Fruit fly (Drosophila melanogaster) whole organism, embryonic: ENCODE results near the gene CG8159.

Source experiments
- Ada2b ChIP-seq: fragments of 200-800 bp; sonication (Bioruptor generic); IDR thresholded peaks from 2 replicates; pipeline ENCODE4 v1.3.6; 2022; ENCODE audit warnings: missing biosample characterization, missing genetic modification characterization
- Aef1 ChIP-seq: fragments of 200-800 bp; sonication (Bioruptor generic); IDR thresholded peaks from 3 replicates; pipeline ENCODE4 v1.3.6; 2022; ENCODE audit warnings: missing biosample characterization, missing genetic modification characterization
- Asciz ChIP-seq: fragments of 200-800 bp; sonication (Bioruptor generic); optimal IDR thresholded peaks from 2 replicates; lab custom pipeline; 2017; ENCODE audit warnings: missing biosample characterization, mild to moderate bottlenecking, missing genetic modification characterization, missing genetic modification reagents
- C15 ChIP-seq: fragments of 200-800 bp; sonication (Bioruptor generic); IDR thresholded peaks from 3 replicates; pipeline ENCODE4 v1.3.6; 2022; ENCODE audit warnings: missing biosample characterization, missing genetic modification characterization
- CG11695 ChIP-seq: fragments of 200-800 bp; sonication (Bioruptor generic); IDR thresholded peaks from 3 replicates; pipeline ENCODE4 v1.3.6; 2022; ENCODE audit warnings: missing biosample characterization, missing genetic modification characterization
- CG12744 ChIP-seq: fragments of 200-800 bp; sonication (Bioruptor generic); optimal IDR thresholded peaks from 2 replicates; lab custom pipeline; 2016; ENCODE audit warnings: missing biosample characterization, missing genetic modification characterization
- CG12942 ChIP-seq: fragments of 200-800 bp; sonication (Bioruptor generic); optimal IDR thresholded peaks from 3 replicates; lab custom pipeline; 2016; ENCODE audit warnings: missing biosample characterization, missing genetic modification characterization
- CG13424 ChIP-seq: fragments of 200-800 bp; sonication (Bioruptor generic); optimal IDR thresholded peaks from 2 replicates; lab custom pipeline; 2019; ENCODE audit warnings: missing biosample characterization, mild to moderate bottlenecking, missing genetic modification characterization, moderate library complexity
- CG14014 ChIP-seq: fragments of 200-800 bp; sonication (Bioruptor generic); IDR thresholded peaks from 2 replicates; pipeline ENCODE4 v1.3.6; 2022; ENCODE audit warnings: missing biosample characterization, missing genetic modification characterization
- CG14441 ChIP-seq: fragments of 200-800 bp; sonication (Bioruptor generic); IDR thresholded peaks from 2 replicates; pipeline ENCODE4 v1.3.6; 2022; ENCODE audit warnings: missing biosample characterization, missing genetic modification characterization
- CG17385 ChIP-seq: fragments of 200-800 bp; sonication (Bioruptor generic); optimal IDR thresholded peaks from 3 replicates; lab custom pipeline; 2018; ENCODE audit warnings: missing biosample characterization, mild to moderate bottlenecking, missing genetic modification characterization
- CG18764 ChIP-seq: fragments of 200-800 bp; sonication (Bioruptor generic); optimal IDR thresholded peaks from 3 replicates; lab custom pipeline; 2016; ENCODE audit warnings: missing biosample characterization, missing genetic modification characterization
- CG2678 ChIP-seq: fragments of 200-800 bp; sonication (Bioruptor generic); optimal IDR thresholded peaks from 3 replicates; lab custom pipeline; 2019; ENCODE audit warnings: missing biosample characterization, mild to moderate bottlenecking, missing genetic modification characterization, moderate library complexity
- CG31388 ChIP-seq: fragments of 200-800 bp; sonication (Bioruptor generic); optimal IDR thresholded peaks from 2 replicates; lab custom pipeline; 2016; ENCODE audit warnings: missing biosample characterization, missing genetic modification characterization
- CG3163 ChIP-seq: fragments of 200-800 bp; sonication (Bioruptor generic); optimal IDR thresholded peaks from 3 replicates; lab custom pipeline; 2016; ENCODE audit warnings: missing biosample characterization, missing genetic modification characterization
- CG4617 ChIP-seq: fragments of 200-800 bp; sonication (Bioruptor generic); optimal IDR thresholded peaks from 3 replicates; lab custom pipeline; 2016; ENCODE audit warnings: missing biosample characterization, missing genetic modification characterization, borderline replicate concordance
- CG4730 ChIP-seq: fragments of 200-800 bp; sonication (Bioruptor generic); IDR thresholded peaks from 2 replicates; pipeline ENCODE4 v1.3.6; 2022; ENCODE audit warnings: missing biosample characterization, missing genetic modification characterization
- CG5953 ChIP-seq: fragments of 200-800 bp; sonication (Bioruptor generic); IDR thresholded peaks from 2 replicates; pipeline ENCODE4 v1.3.6; 2022; ENCODE audit warnings: missing biosample characterization, missing genetic modification characterization
- CG6791 ChIP-seq: fragments of 200-800 bp; sonication (Bioruptor generic); IDR thresholded peaks from 3 replicates; pipeline ENCODE4 v1.3.6; 2022; ENCODE audit warnings: missing biosample characterization, missing genetic modification characterization; ENCODE audit not compliant: partially characterized antibody
- CG7963 ChIP-seq: fragments of 200-800 bp; sonication (Bioruptor generic); IDR thresholded peaks from 3 replicates; pipeline ENCODE4 v1.3.6; 2022; ENCODE audit warnings: missing biosample characterization, missing genetic modification characterization; ENCODE audit not compliant: partially characterized antibody
- CG8944 ChIP-seq: fragments of 200-800 bp; sonication (Bioruptor generic); optimal IDR thresholded peaks from 3 replicates; lab custom pipeline; 2016; ENCODE audit warnings: missing biosample characterization, missing genetic modification characterization
- CHES-1-like ChIP-seq: fragments of 200-800 bp; sonication (Bioruptor generic); optimal IDR thresholded peaks from 2 replicates; lab custom pipeline; 2016; ENCODE audit warnings: missing biosample characterization, missing genetic modification characterization
- D ChIP-seq, 2 experiments: fragments of 200-800 bp in 1 of 2; fragments of >200 bp in 1 of 2; sonication (Bioruptor generic) in 1 of 2; optimal IDR thresholded peaks; 2 replicates in 1 of 2; 3 replicates in 1 of 2; lab custom pipeline; 2017; ENCODE audit warnings: mild to moderate bottlenecking in 1 of 2, missing biosample characterization in 1 of 2, missing genetic modification characterization in 1 of 2, missing genetic modification reagents in 1 of 2
- Dip2 ChIP-seq: fragments of 200-800 bp; sonication (Bioruptor generic); IDR thresholded peaks from 2 replicates; pipeline ENCODE4 v1.3.6; 2022; ENCODE audit warnings: missing biosample characterization, missing genetic modification characterization
- Oli ChIP-seq: fragments of 200-800 bp; sonication (Bioruptor generic); optimal IDR thresholded peaks from 2 replicates; lab custom pipeline; 2018; ENCODE audit warnings: missing biosample characterization, mild to moderate bottlenecking, missing genetic modification characterization, moderate library complexity
- Ravus ChIP-seq: fragments of 200-800 bp; sonication (Bioruptor generic); IDR thresholded peaks from 2 replicates; pipeline ENCODE4 v1.3.6; 2022; ENCODE audit warnings: missing biosample characterization, missing genetic modification characterization
- Scr ChIP-seq: fragments of 200-800 bp; sonication (Bioruptor generic); IDR thresholded peaks from 2 replicates; pipeline ENCODE4 v1.3.6; 2022; ENCODE audit warnings: missing biosample characterization, missing genetic modification characterization; ENCODE audit not compliant: partially characterized antibody
- Sin3A ChIP-seq: fragments of >200 bp; optimal IDR thresholded peaks from 2 replicates; lab custom pipeline; 2018
- Sox100B ChIP-seq: fragments of 200-800 bp; sonication (Bioruptor generic); optimal IDR thresholded peaks from 3 replicates; lab custom pipeline; 2018; ENCODE audit warnings: missing biosample characterization, mild to moderate bottlenecking, missing genetic modification characterization
- Sox102F ChIP-seq: fragments of 200-800 bp; sonication (Bioruptor generic); optimal IDR thresholded peaks from 2 replicates; lab custom pipeline; 2018; ENCODE audit warnings: missing biosample characterization, mild to moderate bottlenecking, missing genetic modification characterization, moderate library complexity
- ase ChIP-seq: fragments of 200-800 bp; sonication (Bioruptor generic); IDR thresholded peaks from 3 replicates; pipeline ENCODE4 v1.3.6; 2022; ENCODE audit warnings: missing biosample characterization, missing genetic modification characterization
- bab2 ChIP-seq: fragments of 200-800 bp; sonication (Bioruptor generic); optimal IDR thresholded peaks from 2 replicates; lab custom pipeline; 2016; ENCODE audit warnings: missing biosample characterization, missing genetic modification characterization
- bbx ChIP-seq: fragments of 200-800 bp; sonication (Bioruptor generic); IDR thresholded peaks from 2 replicates; pipeline ENCODE4 v1.3.6; 2022; ENCODE audit warnings: missing biosample characterization, missing genetic modification characterization; ENCODE audit not compliant: partially characterized antibody
- cg ChIP-seq: fragments of 200-800 bp; sonication (Bioruptor generic); optimal IDR thresholded peaks from 3 replicates; lab custom pipeline; 2019; ENCODE audit warnings: missing biosample characterization, mild to moderate bottlenecking, missing genetic modification characterization, moderate library complexity
- dysf ChIP-seq: fragments of 200-800 bp; sonication (Bioruptor generic); IDR thresholded peaks from 3 replicates; pipeline ENCODE4 v1.3.6; 2022; ENCODE audit warnings: missing biosample characterization, missing genetic modification characterization
- eve ChIP-seq, 2 experiments: fragments of >200 bp; optimal IDR thresholded peaks; 2 replicates each; lab custom pipeline; 2017; ENCODE audit warnings: missing biosample characterization in 2 of 2, missing genetic modification characterization in 2 of 2
- gce ChIP-seq: fragments of 200-800 bp; sonication (Bioruptor generic); IDR thresholded peaks from 3 replicates; pipeline ENCODE4 v1.3.6; 2022; ENCODE audit warnings: missing biosample characterization, missing genetic modification characterization
- gcm ChIP-seq: fragments of 200-800 bp; sonication (Bioruptor generic); optimal IDR thresholded peaks from 2 replicates; lab custom pipeline; 2019; ENCODE audit warnings: missing biosample characterization, mild to moderate bottlenecking, missing genetic modification characterization, moderate library complexity
- gcm2 ChIP-seq: fragments of 200-800 bp; sonication (Bioruptor generic); optimal IDR thresholded peaks from 2 replicates; lab custom pipeline; 2016; ENCODE audit warnings: missing biosample characterization, missing genetic modification characterization
- ken ChIP-seq: fragments of 200-800 bp; sonication (Bioruptor generic); IDR thresholded peaks from 3 replicates; pipeline ENCODE4 v1.3.6; 2022; ENCODE audit warnings: missing biosample characterization, missing genetic modification characterization
- lov ChIP-seq, 2 experiments: fragments of 200-800 bp in 1 of 2; fragments of >200 bp in 1 of 2; sonication (Bioruptor generic) in 1 of 2; IDR thresholded peaks in 1 of 2; optimal IDR thresholded peaks in 1 of 2; 2 replicates in 1 of 2; 3 replicates in 1 of 2; pipeline versions ENCODE4 v1.3.6 to Lab custom; 2017 to 2022; ENCODE audit warnings: missing biosample characterization in 1 of 2, missing genetic modification characterization in 1 of 2
- nerfin-2 ChIP-seq: fragments of 200-800 bp; sonication (Bioruptor generic); IDR thresholded peaks from 2 replicates; pipeline ENCODE4 v1.3.6; 2022; ENCODE audit warnings: missing biosample characterization, missing genetic modification characterization; ENCODE audit not compliant: partially characterized antibody
- nmo ChIP-seq: fragments of 200-800 bp; sonication (Bioruptor generic); optimal IDR thresholded peaks from 2 replicates; lab custom pipeline; 2018; ENCODE audit warnings: missing biosample characterization, mild to moderate bottlenecking, missing genetic modification characterization, moderate library complexity
- odd ChIP-seq: fragments of 200-800 bp; sonication (Bioruptor generic); optimal IDR thresholded peaks from 2 replicates; lab custom pipeline; 2017; ENCODE audit warnings: missing biosample characterization, mild to moderate bottlenecking, missing genetic modification characterization
- onecut ChIP-seq: fragments of 200-800 bp; sonication (Bioruptor generic); IDR thresholded peaks from 2 replicates; pipeline ENCODE4 v1.3.6; 2022; ENCODE audit warnings: missing biosample characterization, missing genetic modification characterization
- pb ChIP-seq: fragments of 200-800 bp; sonication (Bioruptor generic); optimal IDR thresholded peaks from 3 replicates; lab custom pipeline; 2016; ENCODE audit warnings: missing biosample characterization, missing genetic modification characterization
- pho ChIP-seq: fragments of 200-800 bp; sonication (Bioruptor generic); optimal IDR thresholded peaks from 2 replicates; lab custom pipeline; 2016; ENCODE audit warnings: missing biosample characterization, missing genetic modification characterization
- slou ChIP-seq: fragments of 200-800 bp; sonication (Bioruptor generic); optimal IDR thresholded peaks from 3 replicates; lab custom pipeline; 2016; ENCODE audit warnings: missing biosample characterization, missing genetic modification characterization
- sr ChIP-seq: fragments of 200-800 bp; sonication (Bioruptor generic); IDR thresholded peaks from 3 replicates; pipeline ENCODE4 v1.3.6; 2022; ENCODE audit warnings: missing biosample characterization, missing genetic modification characterization
- tap ChIP-seq: fragments of 200-800 bp; optimal IDR thresholded peaks from 3 replicates; lab custom pipeline; 2019; ENCODE audit warnings: missing biosample characterization, mild to moderate bottlenecking, missing genetic modification characterization, moderate library complexity
- vfl ChIP-seq: fragments of 200-800 bp; sonication (Bioruptor generic); optimal IDR thresholded peaks from 2 replicates; lab custom pipeline; 2016; ENCODE audit warnings: missing biosample characterization, missing genetic modification characterization

Gene CG8159

DNA sequence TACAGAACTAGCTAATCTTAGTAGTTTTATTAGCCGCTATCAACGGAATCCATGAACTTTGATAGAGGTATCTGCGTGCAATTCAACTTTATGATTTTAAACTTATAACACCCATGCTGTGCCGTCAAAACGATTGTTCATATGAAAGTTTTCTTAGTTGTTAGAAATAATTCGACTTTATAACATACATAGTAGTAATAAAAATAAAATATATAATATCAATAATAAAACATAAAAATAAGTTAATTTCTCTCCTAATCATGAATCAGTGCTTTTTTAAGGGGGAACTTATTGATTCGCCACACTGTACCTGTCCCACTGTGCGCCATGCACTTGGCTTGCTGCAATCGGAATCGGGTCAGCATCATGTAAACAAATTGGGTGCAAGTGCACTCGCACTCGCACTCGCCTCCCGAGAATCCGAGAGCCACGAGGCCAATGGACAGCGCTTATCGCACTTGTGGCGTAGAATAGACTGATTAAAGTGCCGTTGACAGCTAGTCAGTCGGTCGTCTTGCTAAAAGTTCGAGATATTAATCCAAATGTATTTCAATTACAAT lies 14.7 kb upstream of the CG8159 start (continued):
- TF ChIP-seq CHES-1-like (GFP tag; lab: Kevin White, UChicago), result no peak
- TF ChIP-seq ken (GFP tag; lab: Robert Waterston, UW), result no peak
- TF ChIP-seq CG12942 (GFP tag; lab: Kevin White, UChicago), result no peak
- no peak for TF ChIP-seq CG8944
- TF ChIP-seq CG13424 (tag; lab: Kevin White, UChicago), result peak; percentile 17
- no peak for TF ChIP-seq odd
- TF ChIP-seq bbx (GFP tag; lab: Robert Waterston, UW), result 0 out of 2 replicates have a peak, but pooled peaks have one; percentile 33
- TF ChIP-seq Scr (GFP tag; lab: Robert Waterston, UW), result no peak
- TF ChIP-seq slou (GFP tag; lab: Kevin White, UChicago), result no peak
- no peak for TF ChIP-seq Dip2
- TF ChIP-seq Ravus (GFP tag; lab: Robert Waterston, UW), result no peak
- TF ChIP-seq gcm (GFP tag; lab: Kevin White, UChicago), result no peak
- no peak for TF ChIP-seq Aef1 (GFP tag; lab: Robert Waterston, UW)
- TF ChIP-seq cg, result no peak
- TF ChIP-seq CG31388 (GFP tag; lab: Kevin White, UChicago), result no peak
- no peak for TF ChIP-seq onecut
- no peak for TF ChIP-seq vfl (GFP tag; lab: Kevin White, UChicago)
- no peak for TF ChIP-seq sr (GFP tag; lab: Robert Waterston, UW)
- peak; percentile 41 for TF ChIP-seq Asciz (GFP tag; lab: Kevin White, UChicago)
- TF ChIP-seq CG5953 (GFP tag; lab: Robert Waterston, UW), result no peak
- peak; percentile 3 for TF ChIP-seq tap (tag; lab: Kevin White, UChicago)
- TF ChIP-seq Oli (tag; lab: Kevin White, UChicago), result peak; percentile 45
- TF ChIP-seq CG18764 (GFP tag; lab: Kevin White, UChicago), result no peak
- TF ChIP-seq CG4730, result no peak
- no peak for TF ChIP-seq Sin3A (lab: Kevin White, UChicago)
- TF ChIP-seq nmo (GFP tag; lab: Kevin White, UChicago), result peak; percentile 29
- no peak for TF ChIP-seq nerfin-2 (GFP tag; lab: Robert Waterston, UW)
- TF ChIP-seq dysf (GFP tag; lab: Robert Waterston, UW), result no peak
- no peak for TF ChIP-seq pb (GFP tag; lab: Kevin White, UChicago)
- no peak for TF ChIP-seq pho
- no peak for TF ChIP-seq CG14014 (GFP tag; lab: Robert Waterston, UW)
- TF ChIP-seq gcm2 (GFP tag; lab: Kevin White, UChicago), result no peak
- no peak for TF ChIP-seq CG12744 (GFP tag; lab: Kevin White, UChicago)
- TF ChIP-seq lov (optimal IDR thresholded peaks at IDR 0.05; lab: Kevin White, UChicago), result no peak
- TF ChIP-seq lov (GFP tag; IDR thresholded peaks at IDR 0.05; lab: Robert Waterston, UW), result no peak
- TF ChIP-seq CG4617, result no peak
- TF ChIP-seq CG3163 (GFP tag; lab: Kevin White, UChicago), result peak; percentile 1
- peak; percentile 61 for TF ChIP-seq Sox102F (GFP tag; lab: Kevin White, UChicago)
- peak; percentile 17 for TF ChIP-seq Sox100B
- peak; percentile 19 for TF ChIP-seq CG17385 (GFP tag; lab: Kevin White, UChicago)
- TF ChIP-seq D (optimal IDR thresholded peaks at IDR 0.05; lab: Kevin White, UChicago), result no peak
- TF ChIP-seq D (GFP tag; optimal IDR thresholded peaks at IDR 0.05; lab: Kevin White, UChicago), result no peak
- no peak for TF ChIP-seq CG14441 (GFP tag; lab: Robert Waterston, UW)
- no peak for TF ChIP-seq CG6791 (GFP tag; lab: Robert Waterston, UW)
- no peak for TF ChIP-seq CG7963 (GFP tag; lab: Robert Waterston, UW)
- TF ChIP-seq C15 (GFP tag; lab: Robert Waterston, UW), result no peak
- no peak for TF ChIP-seq eve (GFP tag; optimal IDR thresholded peaks at IDR 0.05; lab: Kevin White, UChicago)
- TF ChIP-seq bab2 (GFP tag; lab: Kevin White, UChicago), result no peak
- TF ChIP-seq ase (GFP tag; lab: Robert Waterston, UW), result no peak
- no peak for TF ChIP-seq CG11695 (GFP tag; lab: Robert Waterston, UW)
- no peak for TF ChIP-seq Ada2b (GFP tag; lab: Robert Waterston, UW)
- TF ChIP-seq CG2678, result peak; percentile 37
- TF ChIP-seq gce (GFP tag; lab: Robert Waterston, UW), result no peak
